Fruit fly (Drosophila melanogaster) S2 (cell line): Measurements from ENCODE around the gene CG31709.

Source experiments
- CG8478 ChIP-seq: fragments of >200 bp; optimal IDR thresholded peaks from 2 replicates; lab custom pipeline; 2018
- CTCF ChIP-seq, 2 experiments: fragments of >200 bp; optimal IDR thresholded peaks; 2 replicates each; lab custom pipeline; 2018

DNA sequence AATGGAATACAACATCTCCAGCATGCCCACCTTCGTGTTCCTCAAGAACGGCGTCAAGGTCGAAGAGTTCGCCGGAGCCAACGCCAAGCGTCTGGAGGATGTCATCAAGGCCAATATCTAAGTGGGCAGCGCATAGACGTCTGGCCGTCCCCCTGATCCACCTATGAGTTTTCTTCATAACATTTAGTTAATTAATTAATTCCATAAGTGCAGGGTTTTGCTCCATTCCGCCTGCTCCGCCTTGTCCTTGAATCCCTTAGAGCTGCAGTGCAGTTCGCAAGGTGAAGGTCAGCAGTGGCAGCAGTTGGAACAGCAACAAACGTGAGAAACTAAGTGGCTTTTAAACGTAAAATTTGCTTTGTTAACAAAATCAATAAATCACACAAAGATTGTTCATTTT is 36.1 kb upstream of the CG31709 start:
- TF ChIP-seq CTCF (optimal IDR thresholded peaks at IDR 0.05; lab: Kevin White, UChicago) (no peak), CG8478 (no peak)
